Worm (Caenorhabditis elegans): Measurements from ENCODE around the gene F31B12.4.

The F31B12.4 gene

ce11 chrX:10804441-10804840 lies at the start of gene F31B12.4:
Gene F31B12.4 (plus strand): TSS chrX:10804741.
- TF ChIP-seq dao-5 (tag; optimal IDR thresholded peaks at IDR 0.05), result no peak
- TF ChIP-seq him-1 (tag; optimal IDR thresholded peaks at IDR 0.05), result no peak
- no peak for TF ChIP-seq W03F9.2 (tag; optimal IDR thresholded peaks at IDR 0.05)

ce11 chrX:10756185-10756584 lies 48.4 kb upstream of the F31B12.4 start:
- TF ChIP-seq dao-5 (tag; optimal IDR thresholded peaks at IDR 0.05) (no peak), W03F9.2 (tag; optimal IDR thresholded peaks at IDR 0.05) (no peak), him-1 (tag; optimal IDR thresholded peaks at IDR 0.05) (no peak)

- TF ChIP-seq dao-5 (tag; optimal IDR thresholded peaks at IDR 0.05) (no peak), W03F9.2 (tag; optimal IDR thresholded peaks at IDR 0.05) (no peak), him-1 (tag; optimal IDR thresholded peaks at IDR 0.05) (no peak)
Observed at ce11 chrX:10757608-10758007, 46.9 kb upstream of the F31B12.4 start, which contains the start of gene R07A4.4. Gene R07A4.4 (minus strand): TSS chrX:10757708.

ce11 chrX:10758453-10758852 lies 46.1 kb upstream of the F31B12.4 start:
- no peak for TF ChIP-seq dao-5 (tag; optimal IDR thresholded peaks at IDR 0.05)

- no peak for TF ChIP-seq W03F9.2 (tag; optimal IDR thresholded peaks at IDR 0.05)
- no peak for TF ChIP-seq him-1 (tag; optimal IDR thresholded peaks at IDR 0.05)
- TF ChIP-seq dao-5 (tag; optimal IDR thresholded peaks at IDR 0.05), result no peak
Observed at ce11 chrX:10760958-10761357, 43.6 kb upstream of the F31B12.4 start.

ce11 chrX:10763383-10763782 lies 41.2 kb upstream of the F31B12.4 start:
- no peak for TF ChIP-seq him-1 (tag; optimal IDR thresholded peaks at IDR 0.05)
- TF ChIP-seq dao-5 (tag; optimal IDR thresholded peaks at IDR 0.05), result no peak
- TF ChIP-seq W03F9.2 (tag; optimal IDR thresholded peaks at IDR 0.05), result no peak

ce11 chrX:10766123-10766622 lies 38.4 kb upstream of the F31B12.4 start:
- peak; percentile 20 for TF ChIP-seq W03F9.2 (tag; optimal IDR thresholded peaks at IDR 0.05)
- TF ChIP-seq him-1 (tag; optimal IDR thresholded peaks at IDR 0.05), result peak; percentile 86
- peak; percentile 85 for TF ChIP-seq dao-5 (tag; optimal IDR thresholded peaks at IDR 0.05)

ce11 chrX:10766966-10767644 lies 37.4 kb upstream of the F31B12.4 start:
- TF ChIP-seq W03F9.2 (tag; optimal IDR thresholded peaks at IDR 0.05), result no peak
- TF ChIP-seq dao-5 (tag; optimal IDR thresholded peaks at IDR 0.05), result no peak
- no peak for TF ChIP-seq him-1 (tag; optimal IDR thresholded peaks at IDR 0.05)

ce11 chrX:10767669-10768068 lies 36.9 kb upstream of the F31B12.4 start:
- no peak for TF ChIP-seq dao-5 (tag; optimal IDR thresholded peaks at IDR 0.05)
- TF ChIP-seq him-1 (tag; optimal IDR thresholded peaks at IDR 0.05), result no peak
- no peak for TF ChIP-seq W03F9.2 (tag; optimal IDR thresholded peaks at IDR 0.05)

- TF ChIP-seq him-1 (tag; optimal IDR thresholded peaks at IDR 0.05), result no peak
- no peak for TF ChIP-seq W03F9.2 (tag; optimal IDR thresholded peaks at IDR 0.05)
- no peak for TF ChIP-seq dao-5 (tag; optimal IDR thresholded peaks at IDR 0.05)
Observed at ce11 chrX:10768289-10769153, 36.0 kb upstream of the F31B12.4 start.

ce11 chrX:10769232-10769738 lies 35.3 kb upstream of the F31B12.4 start, which contains the start of gene sma-9:
Gene sma-9 (plus strand): TSS chrX:10769282.
- TF ChIP-seq him-1 (tag; optimal IDR thresholded peaks at IDR 0.05) (no peak), W03F9.2 (tag; optimal IDR thresholded peaks at IDR 0.05) (no peak), dao-5 (tag; optimal IDR thresholded peaks at IDR 0.05) (no peak)

- TF ChIP-seq dao-5 (tag; optimal IDR thresholded peaks at IDR 0.05) (no peak), W03F9.2 (tag; optimal IDR thresholded peaks at IDR 0.05) (no peak), him-1 (tag; optimal IDR thresholded peaks at IDR 0.05) (no peak)
Observed at ce11 chrX:10769959-10770358, 34.6 kb upstream of the F31B12.4 start.

- peak; percentile 83 for TF ChIP-seq him-1 (tag; optimal IDR thresholded peaks at IDR 0.05)
- TF ChIP-seq dao-5 (tag; optimal IDR thresholded peaks at IDR 0.05), result no peak
- TF ChIP-seq W03F9.2 (tag; optimal IDR thresholded peaks at IDR 0.05), result peak; percentile 48
Observed at ce11 chrX:10770988-10771496, 33.5 kb upstream of the F31B12.4 start.

ce11 chrX:10772165-10772584 lies 32.4 kb upstream of the F31B12.4 start:
- TF ChIP-seq W03F9.2 (tag; optimal IDR thresholded peaks at IDR 0.05) (no peak), dao-5 (tag; optimal IDR thresholded peaks at IDR 0.05) (no peak), him-1 (tag; optimal IDR thresholded peaks at IDR 0.05) (no peak)
